Fruit fly (Drosophila melanogaster) whole organism, prepupa: ENCODE measurements around the gene CG18558.

Source experiments
- Blimp-1 ChIP-seq: fragments of 200-800 bp; sonication (Bioruptor generic); optimal IDR thresholded peaks from 3 replicates; lab custom pipeline; 2017; ENCODE audit warnings: missing biosample characterization, missing genetic modification characterization, mild to moderate bottlenecking, moderate library complexity, missing genetic modification reagents
- CG6792 ChIP-seq: fragments of 200-800 bp; sonication (Bioruptor generic); optimal IDR thresholded peaks from 3 replicates; lab custom pipeline; 2016; ENCODE audit warnings: missing biosample characterization, missing genetic modification characterization
- CG6808 ChIP-seq: fragments of 200-800 bp; sonication (Bioruptor generic); optimal IDR thresholded peaks from 3 replicates; lab custom pipeline; 2017; ENCODE audit warnings: missing biosample characterization, missing genetic modification characterization, mild to moderate bottlenecking, moderate library complexity, missing genetic modification reagents
- CG8319 ChIP-seq: fragments of 200-800 bp; sonication (Bioruptor generic); optimal IDR thresholded peaks from 3 replicates; lab custom pipeline; 2016; ENCODE audit warnings: missing biosample characterization, missing genetic modification characterization
- CG9139 ChIP-seq: fragments of 200-800 bp; sonication (Bioruptor generic); optimal IDR thresholded peaks from 3 replicates; lab custom pipeline; 2017; ENCODE audit warnings: missing biosample characterization, mild to moderate bottlenecking, missing genetic modification characterization
- Lpt ChIP-seq: fragments of 200-800 bp; sonication (Bioruptor generic); optimal IDR thresholded peaks from 3 replicates; lab custom pipeline; 2016; ENCODE audit warnings: missing biosample characterization, missing genetic modification characterization
- OdsH ChIP-seq: fragments of 200-800 bp; sonication (Bioruptor generic); optimal IDR thresholded peaks from 3 replicates; lab custom pipeline; 2016; ENCODE audit warnings: missing biosample characterization, missing genetic modification characterization
- Sox102F ChIP-seq: fragments of 200-800 bp; sonication (Bioruptor generic); optimal IDR thresholded peaks from 2 replicates; lab custom pipeline; 2016; ENCODE audit warnings: missing biosample characterization, mild to moderate bottlenecking, missing genetic modification characterization
- achi ChIP-seq: fragments of 200-800 bp; sonication (Bioruptor generic); optimal IDR thresholded peaks from 3 replicates; lab custom pipeline; 2016; ENCODE audit warnings: missing biosample characterization, missing genetic modification characterization
- cyc ChIP-seq: fragments of 200-800 bp; sonication (Bioruptor generic); optimal IDR thresholded peaks from 3 replicates; lab custom pipeline; 2016; ENCODE audit warnings: missing biosample characterization, missing genetic modification characterization
- fd59A ChIP-seq: fragments of 200-800 bp; sonication (Bioruptor generic); optimal IDR thresholded peaks from 2 replicates; lab custom pipeline; 2017; ENCODE audit warnings: missing biosample characterization, mild to moderate bottlenecking, missing genetic modification characterization, missing genetic modification reagents
- fkh ChIP-seq: fragments of 200-800 bp; sonication (Bioruptor generic); optimal IDR thresholded peaks from 3 replicates; lab custom pipeline; 2017; ENCODE audit warnings: missing biosample characterization, mild to moderate bottlenecking, missing genetic modification characterization, moderate library complexity
- pdm3 ChIP-seq: fragments of 200-800 bp; sonication (Bioruptor generic); optimal IDR thresholded peaks from 3 replicates; lab custom pipeline; 2016; ENCODE audit warnings: missing biosample characterization, missing genetic modification characterization
- spab ChIP-seq: fragments of 200-800 bp; sonication (Bioruptor generic); optimal IDR thresholded peaks from 2 replicates; lab custom pipeline; 2017; ENCODE audit warnings: missing biosample characterization, mild to moderate bottlenecking, missing genetic modification characterization, missing genetic modification reagents

- TF ChIP-seq fkh (GFP tag; lab: Kevin White, UChicago) (no peak), cyc (GFP tag; lab: Kevin White, UChicago) (no peak), CG8319 (GFP tag; lab: Kevin White, UChicago) (no peak), fd59A (GFP tag; lab: Kevin White, UChicago) (no peak), Blimp-1 (no peak), spab (no peak), CG6808 (GFP tag; lab: Kevin White, UChicago) (no peak), Lpt (GFP tag; lab: Kevin White, UChicago) (no peak), OdsH (GFP tag; lab: Kevin White, UChicago) (no peak), achi (GFP tag; lab: Kevin White, UChicago) (no peak), pdm3 (no peak), CG6792 (GFP tag; lab: Kevin White, UChicago) (no peak), CG9139 (GFP tag; lab: Kevin White, UChicago) (no peak), Sox102F (no peak)
Measured at dm6 chr2L:2800956-2801776, 43.1 kb downstream of the CG18558 start.
